Fruit fly (Drosophila melanogaster) whole organism, embryonic: ENCODE results near the gene tst.

Experiments used
- B-H1 ChIP-seq: fragments of 200-800 bp; sonication (Bioruptor generic); IDR thresholded peaks from 3 replicates; pipeline ENCODE4 v1.3.6; 2022; ENCODE audit warnings: missing biosample characterization, missing genetic modification characterization
- BtbVII ChIP-seq: fragments of 200-800 bp; sonication (Bioruptor generic); optimal IDR thresholded peaks from 3 replicates; lab custom pipeline; 2017; ENCODE audit warnings: missing biosample characterization, mild to moderate bottlenecking, missing genetic modification characterization
- CG10147 ChIP-seq: fragments of 200-800 bp; sonication (Bioruptor generic); optimal IDR thresholded peaks from 2 replicates; lab custom pipeline; 2019; ENCODE audit warnings: missing biosample characterization, mild to moderate bottlenecking, missing genetic modification characterization, moderate library complexity
- CG10209 ChIP-seq: fragments of 200-800 bp; sonication (Bioruptor generic); optimal IDR thresholded peaks from 3 replicates; lab custom pipeline; 2017; ENCODE audit warnings: missing biosample characterization, mild to moderate bottlenecking, missing genetic modification characterization, missing genetic modification reagents
- CG10959 ChIP-seq: fragments of 200-800 bp; sonication (Bioruptor generic); IDR thresholded peaks from 2 replicates; pipeline ENCODE4 v1.3.6; 2022; ENCODE audit warnings: missing biosample characterization, missing genetic modification characterization
- CG11560 ChIP-seq: fragments of 200-800 bp; sonication (Bioruptor generic); IDR thresholded peaks from 3 replicates; pipeline ENCODE4 v1.3.6; 2022; ENCODE audit warnings: missing biosample characterization, missing genetic modification characterization
- CG11723 ChIP-seq: fragments of 200-800 bp; sonication (Bioruptor generic); optimal IDR thresholded peaks from 2 replicates; lab custom pipeline; 2017; ENCODE audit warnings: missing biosample characterization, mild to moderate bottlenecking, missing genetic modification characterization
- CG12155 ChIP-seq: fragments of 200-800 bp; sonication (Bioruptor generic); optimal IDR thresholded peaks from 3 replicates; lab custom pipeline; 2016; ENCODE audit warnings: missing biosample characterization, missing genetic modification characterization
- CG12219 ChIP-seq: fragments of 200-800 bp; sonication (Bioruptor generic); optimal IDR thresholded peaks from 3 replicates; lab custom pipeline; 2018; ENCODE audit warnings: missing biosample characterization, mild to moderate bottlenecking, missing genetic modification characterization
- CG3065 ChIP-seq: fragments of 200-800 bp; sonication (Bioruptor generic); optimal IDR thresholded peaks from 2 replicates; lab custom pipeline; 2016; ENCODE audit warnings: missing biosample characterization, missing genetic modification characterization
- CG31441 ChIP-seq: fragments of 200-800 bp; sonication (Bioruptor generic); IDR thresholded peaks from 2 replicates; pipeline ENCODE4 v1.3.6; 2022; ENCODE audit warnings: missing biosample characterization, missing genetic modification characterization
- CG32532 ChIP-seq: fragments of 200-800 bp; sonication (Bioruptor generic); IDR thresholded peaks from 2 replicates; pipeline ENCODE4 v1.3.6; 2022; ENCODE audit warnings: missing biosample characterization, missing genetic modification characterization
- CG3726 ChIP-seq: fragments of 200-800 bp; sonication (Bioruptor generic); IDR thresholded peaks from 3 replicates; pipeline ENCODE4, ENCODE4 v1.3.6; 2022; ENCODE audit warnings: missing biosample characterization, missing genetic modification characterization
- CG42726 ChIP-seq: fragments of 200-800 bp; sonication (Bioruptor generic); IDR thresholded peaks from 2 replicates; pipeline ENCODE4 v1.3.6; 2022; ENCODE audit warnings: missing biosample characterization, missing genetic modification characterization; ENCODE audit not compliant: partially characterized antibody
- CrebB ChIP-seq: fragments of 200-800 bp; sonication (Bioruptor generic); optimal IDR thresholded peaks from 3 replicates; lab custom pipeline; 2018; ENCODE audit warnings: missing biosample characterization, mild to moderate bottlenecking, missing genetic modification characterization
- Dad ChIP-seq: fragments of 200-800 bp; sonication (Bioruptor generic); optimal IDR thresholded peaks from 3 replicates; lab custom pipeline; 2016; ENCODE audit warnings: missing biosample characterization, missing genetic modification characterization
- Dbx ChIP-seq: fragments of 200-800 bp; sonication (Bioruptor generic); IDR thresholded peaks from 3 replicates; pipeline ENCODE4 v1.3.6; 2022; ENCODE audit warnings: missing biosample characterization, missing genetic modification characterization
- Doc3 ChIP-seq: fragments of 200-800 bp; sonication (Bioruptor generic); IDR thresholded peaks from 3 replicates; pipeline ENCODE4 v1.3.6; 2022; ENCODE audit warnings: missing biosample characterization, missing genetic modification characterization; ENCODE audit not compliant: partially characterized antibody
- E2f1 ChIP-seq: fragments of 200-800 bp; sonication (Bioruptor generic); IDR thresholded peaks from 2 replicates; pipeline ENCODE4 v1.3.6; 2022; ENCODE audit warnings: missing biosample characterization, missing genetic modification characterization
- E2f2 ChIP-seq: fragments of 200-800 bp; sonication (Bioruptor generic); IDR thresholded peaks from 2 replicates; pipeline ENCODE4 v1.3.6; 2022; ENCODE audit warnings: missing biosample characterization, missing genetic modification characterization
- H2.0 ChIP-seq: fragments of 200-800 bp; sonication (Bioruptor generic); IDR thresholded peaks from 2 replicates; pipeline ENCODE4 v1.3.6; 2022; ENCODE audit warnings: missing biosample characterization, missing genetic modification characterization
- Hr3 ChIP-seq: fragments of 200-800 bp; sonication (Bioruptor generic); optimal IDR thresholded peaks from 3 replicates; lab custom pipeline; 2016; ENCODE audit warnings: missing biosample characterization, missing genetic modification characterization
- Hsf ChIP-seq: fragments of 200-800 bp; sonication (Bioruptor generic); optimal IDR thresholded peaks from 3 replicates; lab custom pipeline; 2016; ENCODE audit warnings: missing biosample characterization, missing genetic modification characterization
- Max ChIP-seq: fragments of 200-800 bp; sonication (Bioruptor generic); optimal IDR thresholded peaks from 2 replicates; lab custom pipeline; 2016; ENCODE audit warnings: missing biosample characterization, mild to moderate bottlenecking, missing genetic modification characterization
- Med ChIP-seq: fragments of 200-800 bp; sonication (Bioruptor generic); peaks from one replicate; lab custom pipeline; 2016; ENCODE audit warnings: missing biosample characterization, missing genetic modification characterization, mild to moderate bottlenecking, inconsistent platforms, moderate library complexity
- NFAT ChIP-seq: fragments of 200-800 bp; sonication (Bioruptor generic); IDR thresholded peaks from 2 replicates; pipeline ENCODE4 v1.3.6; 2022; ENCODE audit warnings: missing biosample characterization, missing genetic modification characterization
- Vsx1 ChIP-seq: fragments of 200-800 bp; sonication (Bioruptor generic); optimal IDR thresholded peaks from 2 replicates; lab custom pipeline; 2017; ENCODE audit warnings: missing biosample characterization, mild to moderate bottlenecking, missing genetic modification characterization, missing genetic modification reagents
- az2 ChIP-seq: fragments of 200-800 bp; sonication (Bioruptor generic); optimal IDR thresholded peaks from 3 replicates; lab custom pipeline; 2016; ENCODE audit warnings: missing biosample characterization, missing genetic modification characterization
- cad ChIP-seq: fragments of >200 bp; optimal IDR thresholded peaks from 2 replicates; lab custom pipeline; 2017; ENCODE audit warnings: missing biosample characterization, missing genetic modification characterization
- cas ChIP-seq: fragments of 200-800 bp; sonication (Bioruptor generic); IDR thresholded peaks from 2 replicates; pipeline ENCODE4 v1.3.6; 2022; ENCODE audit warnings: missing biosample characterization, missing genetic modification characterization
- cg ChIP-seq: fragments of 200-800 bp; sonication (Bioruptor generic); optimal IDR thresholded peaks from 3 replicates; lab custom pipeline; 2019; ENCODE audit warnings: missing biosample characterization, mild to moderate bottlenecking, missing genetic modification characterization, moderate library complexity
- chinmo ChIP-seq: fragments of 200-800 bp; sonication (Bioruptor generic); IDR thresholded peaks from 4 replicates; pipeline ENCODE4 v1.3.6; 2022; ENCODE audit warnings: missing biosample characterization, missing genetic modification characterization; ENCODE audit not compliant: partially characterized antibody
- crp ChIP-seq, 2 experiments: fragments of 200-800 bp; sonication (Bioruptor generic); optimal IDR thresholded peaks; 2 replicates in 1 of 2; 3 replicates in 1 of 2; lab custom pipeline; 2017; ENCODE audit warnings: missing biosample characterization in 2 of 2, missing genetic modification characterization in 2 of 2, mild to moderate bottlenecking in 1 of 2, moderate library complexity in 1 of 2
- disco-r ChIP-seq: fragments of 200-800 bp; sonication (Bioruptor generic); optimal IDR thresholded peaks from 2 replicates; lab custom pipeline; 2016; ENCODE audit warnings: missing biosample characterization, missing genetic modification characterization
- ewg ChIP-seq: fragments of 200-800 bp; sonication (Bioruptor generic); optimal IDR thresholded peaks from 3 replicates; lab custom pipeline; 2017; ENCODE audit warnings: mild to moderate bottlenecking, missing biosample characterization, missing genetic modification reagents, missing genetic modification characterization
- fd96Cb ChIP-seq: fragments of 200-800 bp; sonication (Bioruptor generic); optimal IDR thresholded peaks from 2 replicates; lab custom pipeline; 2018; ENCODE audit warnings: missing biosample characterization, mild to moderate bottlenecking, missing genetic modification characterization, moderate library complexity
- grau ChIP-seq: fragments of 200-800 bp; optimal IDR thresholded peaks from 3 replicates; lab custom pipeline; 2019; ENCODE audit warnings: missing biosample characterization, mild to moderate bottlenecking, missing genetic modification characterization, moderate library complexity
- gt ChIP-seq: fragments of 200-800 bp; sonication (Bioruptor generic); IDR thresholded peaks from 2 replicates; pipeline ENCODE4 v1.3.6; 2022; ENCODE audit warnings: missing biosample characterization, missing genetic modification characterization
- h ChIP-seq: fragments of >200 bp; optimal IDR thresholded peaks from 2 replicates; lab custom pipeline; 2017
- lbe ChIP-seq: fragments of 200-800 bp; sonication (Bioruptor generic); optimal IDR thresholded peaks from 2 replicates; lab custom pipeline; 2016; ENCODE audit warnings: missing biosample characterization, mild to moderate bottlenecking, missing genetic modification characterization
- mam ChIP-seq: fragments of 200-800 bp; sonication (Bioruptor generic); optimal IDR thresholded peaks from 3 replicates; lab custom pipeline; 2016; ENCODE audit warnings: missing biosample characterization, missing genetic modification characterization
- org-1 ChIP-seq: fragments of 200-800 bp; sonication (Bioruptor generic); optimal IDR thresholded peaks from 2 replicates; lab custom pipeline; 2017; ENCODE audit warnings: missing biosample characterization, missing genetic modification characterization
- p53 ChIP-seq: fragments of 200-800 bp; sonication (Bioruptor generic); optimal IDR thresholded peaks from 2 replicates; lab custom pipeline; 2016; ENCODE audit warnings: missing biosample characterization, missing genetic modification characterization
- pros ChIP-seq: fragments of 200-800 bp; sonication (Bioruptor generic); optimal IDR thresholded peaks from 3 replicates; lab custom pipeline; 2019; ENCODE audit warnings: missing biosample characterization, mild to moderate bottlenecking, missing genetic modification characterization, moderate library complexity
- sc ChIP-seq, 3 experiments: fragments of >200 bp in 2 of 3; fragments of 200-800 bp in 1 of 3; sonication (Bioruptor generic) in 1 of 3; optimal IDR thresholded peaks; 2 replicates in 2 of 3; 3 replicates in 1 of 3; lab custom pipeline; 2017; ENCODE audit warnings: mild to moderate bottlenecking in 1 of 3, missing biosample characterization in 1 of 3, missing genetic modification characterization in 1 of 3, missing genetic modification reagents in 1 of 3
- seq ChIP-seq: fragments of 200-800 bp; sonication (Bioruptor generic); IDR thresholded peaks from 2 replicates; pipeline ENCODE4 v1.3.6; 2022; ENCODE audit warnings: missing biosample characterization, missing genetic modification characterization
- sqz ChIP-seq: fragments of 200-800 bp; sonication (Bioruptor generic); optimal IDR thresholded peaks from 3 replicates; lab custom pipeline; 2018; ENCODE audit warnings: missing biosample characterization, mild to moderate bottlenecking, missing genetic modification characterization
- sug ChIP-seq: fragments of 200-800 bp; optimal IDR thresholded peaks from 2 replicates; lab custom pipeline; 2019; ENCODE audit warnings: missing biosample characterization, mild to moderate bottlenecking, missing genetic modification characterization, moderate library complexity
- toy ChIP-seq: fragments of 200-800 bp; sonication (Bioruptor generic); IDR thresholded peaks from 2 replicates; pipeline ENCODE4 v1.3.6; 2022; ENCODE audit warnings: missing biosample characterization, missing genetic modification characterization
- unpg ChIP-seq: fragments of 200-800 bp; sonication (Bioruptor generic); optimal IDR thresholded peaks from 3 replicates; lab custom pipeline; 2018; ENCODE audit warnings: missing biosample characterization, mild to moderate bottlenecking, missing genetic modification characterization, moderate library complexity
- vfl ChIP-seq: fragments of 200-800 bp; sonication (Bioruptor generic); optimal IDR thresholded peaks from 2 replicates; lab custom pipeline; 2016; ENCODE audit warnings: missing biosample characterization, missing genetic modification characterization

Gene tst

dm6 chr3R:23783961-23784360 lies 11.3 kb upstream of the tst start (continued):
- peak in 1 of 2 experiments; percentile 14 for TF ChIP-seq crp (GFP tag; optimal IDR thresholded peaks at IDR 0.05; lab: Kevin White, UChicago)
- TF ChIP-seq B-H1 = peak; percentile 66
- peak; percentile 20 for TF ChIP-seq sqz
- TF ChIP-seq CrebB (tag; lab: Kevin White, UChicago) = no peak
- peak; percentile 77; the same call in 2 of the 3 replicates for TF ChIP-seq CG3726 (GFP tag; lab: Robert Waterston, UW)
- TF ChIP-seq CG3065 (GFP tag; lab: Kevin White, UChicago) = peak; percentile 10
- TF ChIP-seq CG10959 (GFP tag; lab: Robert Waterston, UW) = peak; percentile 53; the same call in 1 of the 2 replicates
- peak; percentile 76 for TF ChIP-seq CG10209
- TF ChIP-seq cad (GFP tag; lab: Kevin White, UChicago) = no peak
- TF ChIP-seq CG32532 = peak; percentile 45; the same call in 1 of the 2 replicates
- no peak for TF ChIP-seq cas (GFP tag; lab: Robert Waterston, UW)
- TF ChIP-seq CG12219 (GFP tag; lab: Kevin White, UChicago) = peak; percentile 75
- TF ChIP-seq CG42726 (GFP tag; lab: Robert Waterston, UW) = no peak
- no peak for TF ChIP-seq BtbVII (GFP tag; lab: Kevin White, UChicago)
- no peak for TF ChIP-seq gt (GFP tag; lab: Robert Waterston, UW)
- peak; percentile 85 for TF ChIP-seq CG31441 (GFP tag; lab: Robert Waterston, UW)
- TF ChIP-seq Doc3 (GFP tag; lab: Robert Waterston, UW) = no peak
- no peak for TF ChIP-seq vfl (GFP tag; lab: Kevin White, UChicago)
- no peak for TF ChIP-seq CG11560 (tag; lab: Robert Waterston, UW)
- peak; percentile 89 for TF ChIP-seq fd96Cb (tag; lab: Kevin White, UChicago)
- TF ChIP-seq sc (optimal IDR thresholded peaks at IDR 0.05; lab: Kevin White, UChicago) = no peak
- TF ChIP-seq sc (GFP tag; optimal IDR thresholded peaks at IDR 0.05; lab: Kevin White, UChicago) = peak; percentile 81
- peak; percentile 20 for TF ChIP-seq CG10147 (GFP tag; lab: Kevin White, UChicago)
- TF ChIP-seq CG12155 = peak; percentile 37
- peak; percentile 76 for TF ChIP-seq CG11723 (GFP tag; lab: Kevin White, UChicago)
- peak; percentile 57 for TF ChIP-seq H2.0
- TF ChIP-seq chinmo (GFP tag; lab: Robert Waterston, UW) = no peak
- TF ChIP-seq p53 = no peak
- TF ChIP-seq cg (GFP tag; lab: Kevin White, UChicago) = no peak
- peak; percentile 70 for TF ChIP-seq ewg (GFP tag; lab: Kevin White, UChicago)
- peak; percentile 75 for TF ChIP-seq grau (tag; lab: Kevin White, UChicago)
- no peak for TF ChIP-seq sug (tag; lab: Kevin White, UChicago)
- no peak for TF ChIP-seq Dbx (GFP tag; lab: Robert Waterston, UW)
- TF ChIP-seq pros (GFP tag; lab: Kevin White, UChicago) = no peak
- peak; percentile 89 for TF ChIP-seq Med (GFP tag; lab: Kevin White, UChicago)
- TF ChIP-seq lbe (GFP tag; lab: Kevin White, UChicago) = no peak
- TF ChIP-seq unpg = peak; percentile 86
- peak; percentile 8 for TF ChIP-seq Dad
- peak; percentile 65 for TF ChIP-seq seq (GFP tag; lab: Robert Waterston, UW)
- no peak for TF ChIP-seq h (lab: Kevin White, UChicago)
- peak; percentile 79 for TF ChIP-seq Vsx1
- TF ChIP-seq NFAT (GFP tag; lab: Robert Waterston, UW) = no peak
- TF ChIP-seq org-1 (GFP tag; lab: Kevin White, UChicago) = peak; percentile 63
- TF ChIP-seq toy = 0 out of 2 replicates have a peak, but pooled peaks have one; percentile 24
- TF ChIP-seq mam (GFP tag; lab: Kevin White, UChicago) = no peak
- peak; percentile 80 for TF ChIP-seq az2 (GFP tag; lab: Kevin White, UChicago)
- TF ChIP-seq disco-r (GFP tag; lab: Kevin White, UChicago) = peak; percentile 14
- TF ChIP-seq E2f2 = peak; percentile 16; the same call in 1 of the 2 replicates
- peak; percentile 76 for TF ChIP-seq Hsf (GFP tag; lab: Kevin White, UChicago)
- TF ChIP-seq Hr3 (GFP tag; lab: Kevin White, UChicago) = peak; percentile 68
- peak; percentile 66 for TF ChIP-seq E2f1
- peak; percentile 53 for TF ChIP-seq Max
